Worm (Caenorhabditis elegans) whole organism, midembryonic: Measurements from ENCODE around the gene F28C10.3.

Experiments used
- T22C8.4 ChIP-seq: fragments of 200-800 bp; sonication (Bioruptor generic); IDR thresholded peaks from 2 replicates; pipeline ENCODE4 v1.3.6; 2022; ENCODE audit warnings: missing genetic modification characterization, missing compliant biosample characterization
- cog-1 ChIP-seq: sonication (generic microtip); optimal IDR thresholded peaks from 2 replicates; lab custom pipeline; 2016; ENCODE audit warnings: missing genetic modification characterization, missing compliant biosample characterization
- flt-1 ChIP-seq: fragments of 200-800 bp; sonication (Bioruptor generic); IDR thresholded peaks from 2 replicates; pipeline ENCODE4 v1.3.6; 2022; ENCODE audit warnings: missing genetic modification characterization, missing compliant biosample characterization
- tab-1 ChIP-seq: fragments of 200-800 bp; sonication (Bioruptor generic); IDR thresholded peaks from 2 replicates; pipeline ENCODE4 v1.3.6; 2022; ENCODE audit warnings: missing genetic modification characterization, missing compliant biosample characterization
- ztf-29 ChIP-seq: fragments of 200-800 bp; sonication (Bioruptor generic); IDR thresholded peaks from 2 replicates; pipeline ENCODE4 v1.3.6; 2022; ENCODE audit warnings: missing genetic modification reagents, missing genetic modification characterization, missing compliant biosample characterization

DNA sequence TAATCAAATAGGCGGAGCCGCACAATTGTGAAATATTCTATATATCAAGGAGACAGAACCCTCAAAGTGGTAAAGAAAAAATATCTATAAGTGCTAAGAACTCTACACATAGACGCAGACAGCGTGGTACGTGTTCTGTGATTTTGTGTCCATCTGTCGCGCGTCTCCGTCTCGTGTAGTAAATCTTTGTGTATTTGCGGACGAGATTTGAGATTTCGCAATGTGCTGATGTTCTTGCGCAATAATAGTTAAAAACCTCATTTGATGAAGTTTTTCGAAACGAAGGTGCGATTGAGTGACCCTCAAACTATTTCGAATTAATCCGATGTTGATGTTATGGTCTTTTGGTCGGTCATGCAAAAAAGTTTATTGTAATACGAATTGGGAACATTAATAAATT, 37.6 kb upstream of the F28C10.3 start:
- no peak for TF ChIP-seq ztf-29 (GFP tag; lab: Robert Waterston, UW)
- no peak for TF ChIP-seq flt-1 (GFP tag; lab: Robert Waterston, UW)
- no peak for TF ChIP-seq cog-1 (tag; lab: Kevin White, UChicago)
- no peak for TF ChIP-seq tab-1 (GFP tag; lab: Robert Waterston, UW)
- TF ChIP-seq T22C8.4 (GFP tag; lab: Robert Waterston, UW), result no peak
